Fruit fly (Drosophila melanogaster): Measurements from ENCODE around the gene Abcd3.

The Abcd3 gene

DNA sequence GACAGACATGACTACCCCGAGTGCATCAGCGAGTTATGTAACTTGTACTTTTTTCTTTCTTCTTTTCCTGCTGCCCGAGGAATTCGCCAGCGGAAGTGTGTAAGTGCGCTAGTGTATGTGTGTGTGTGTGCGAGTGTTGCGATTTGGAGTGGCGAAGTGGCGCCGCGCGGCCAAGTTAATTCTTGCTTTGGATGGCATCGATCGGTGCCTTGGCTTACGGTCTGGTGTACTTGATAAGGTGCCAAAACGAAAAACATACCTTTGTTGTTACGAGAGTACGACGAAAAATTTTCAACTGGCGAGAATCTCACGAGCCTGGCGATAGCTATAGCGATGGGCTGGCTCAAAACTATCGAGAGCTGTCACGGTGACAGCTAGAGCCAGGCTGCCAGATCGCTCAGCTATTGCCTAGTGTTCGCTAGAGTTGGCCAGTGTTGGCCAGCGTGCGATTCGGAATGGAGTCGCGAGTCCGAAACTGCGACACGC, 6.5 kb upstream of the Abcd3 start, which contains the start of the genes CG18809, COX6B, CG33932 and Rpp20 (continued):
- TF ChIP-seq Gsc (GFP tag; IDR thresholded peaks at IDR 0.05) (no peak), CG32772 (GFP tag; IDR thresholded peaks at IDR 0.05) (peak; percentile 38; the same call in 1 of the 2 replicates), otp (GFP tag; IDR thresholded peaks at IDR 0.05) (no peak), cwo (GFP tag; optimal IDR thresholded peaks at IDR 0.05) (no peak), tup (GFP tag; optimal IDR thresholded peaks at IDR 0.05) (no peak), CG11696 (GFP tag; IDR thresholded peaks at IDR 0.05) (no peak), CG3726 (GFP tag; IDR thresholded peaks at IDR 0.05) (no peak), CG13296 (GFP tag; optimal IDR thresholded peaks at IDR 0.05) (peak; percentile 49), nau (GFP tag; optimal IDR thresholded peaks at IDR 0.05) (no peak), NFAT (GFP tag; IDR thresholded peaks at IDR 0.05) (peak; percentile 72), CG12942 (GFP tag; optimal IDR thresholded peaks at IDR 0.05) (peak; percentile 68), crc (GFP tag; optimal IDR thresholded peaks at IDR 0.05) (peak; percentile 42), CG4707 (GFP tag; optimal IDR thresholded peaks at IDR 0.05) (no peak), hb (GFP tag; IDR thresholded peaks at IDR 0.05; ENCODE audit: partially characterized antibody) (peak; percentile 92), eve (GFP tag; optimal IDR thresholded peaks at IDR 0.05) (no peak), onecut (GFP tag; IDR thresholded peaks at IDR 0.05) (peak; percentile 53), CG15269 (tag; optimal IDR thresholded peaks at IDR 0.05) (peak; percentile 25), CG3065 (GFP tag; optimal IDR thresholded peaks at IDR 0.05) (no peak), Oaz (GFP tag; IDR thresholded peaks at IDR 0.05) (no peak), CG17359 (tag; optimal IDR thresholded peaks at IDR 0.05) (no peak), ase (GFP tag; IDR thresholded peaks at IDR 0.05) (no peak), Atf3 (GFP tag; optimal IDR thresholded peaks at IDR 0.05) (peak; percentile 56), Hand (GFP tag; optimal IDR thresholded peaks at IDR 0.05) (no peak), Vsx1 (GFP tag; optimal IDR thresholded peaks at IDR 0.05) (no peak), CG7987 (GFP tag; optimal IDR thresholded peaks at IDR 0.05) (peak; percentile 11), fd96Cb (tag; optimal IDR thresholded peaks at IDR 0.05) (no peak), CG1792 (GFP tag; optimal IDR thresholded peaks at IDR 0.05) (peak; percentile 64), Mad (GFP tag; optimal IDR thresholded peaks at IDR 0.05) (peak; percentile 72), Med (GFP tag) (peak; percentile 96), chif (GFP tag; optimal IDR thresholded peaks at IDR 0.05) (peak; percentile 60 to 64), CG8944 (GFP tag; optimal IDR thresholded peaks at IDR 0.05) (peak; percentile 62), CG3163 (GFP tag; optimal IDR thresholded peaks at IDR 0.05) (peak; percentile 68), Adf1 (GFP tag; IDR thresholded peaks at IDR 0.05) (peak; percentile 24; the same call in 1 of the 2 replicates), sisA (GFP tag; IDR thresholded peaks at IDR 0.05) (peak; percentile 62; the same call in 1 of the 2 replicates), CG7928 (GFP tag; optimal IDR thresholded peaks at IDR 0.05) (peak; percentile 41), rib (GFP tag; IDR thresholded peaks at IDR 0.05) (peak; percentile 75; the same call in 1 of the 2 replicates), ro (GFP tag; IDR thresholded peaks at IDR 0.05) (no peak), inv (GFP tag; IDR thresholded peaks at IDR 0.05; ENCODE audit: partially characterized antibody) (peak; percentile 94), CG9215 (GFP tag; IDR thresholded peaks at IDR 0.05) (0 out of 2 replicates have a peak, but pooled peaks have one; percentile 26), CG30403 (GFP tag; optimal IDR thresholded peaks at IDR 0.05) (peak; percentile 61), lmd (GFP tag; IDR thresholded peaks at IDR 0.05) (peak; percentile 57; the same call in 1 of the 2 replicates), ATbp (GFP tag; optimal IDR thresholded peaks at IDR 0.05) (no peak), H2.0 (GFP tag; IDR thresholded peaks at IDR 0.05) (peak; percentile 28; the same call in 1 of the 2 replicates), CkIIα-i1 (GFP tag; IDR thresholded peaks at IDR 0.05) (no peak), salm (tag; optimal IDR thresholded peaks at IDR 0.05) (no peak), CG5245 (GFP tag; optimal IDR thresholded peaks at IDR 0.05) (no peak), jigr1 (GFP tag; IDR thresholded peaks at IDR 0.05) (no peak), GATAe (GFP tag; conservative IDR thresholded peaks at IDR 0.05) (no peak), usp (GFP tag; optimal IDR thresholded peaks at IDR 0.05) (no peak), tap (tag; optimal IDR thresholded peaks at IDR 0.05) (no peak), CG1832 (GFP tag; optimal IDR thresholded peaks at IDR 0.05) (no peak)
